Fruit fly (Drosophila melanogaster): ENCODE results near the gene CG12693.
A peak's percentile ranks its signal among the peaks of the same experiment; 100 is the strongest.

CG12693 gene

dm6 chrX:4322234-4323210 lies 6.7 kb downstream of the CG12693 start, which contains the start of gene norpA (continued):
- TF ChIP-seq Doc2 (GFP tag; IDR thresholded peaks at IDR 0.05) (no peak), grn (GFP tag; optimal IDR thresholded peaks at IDR 0.05) (no peak), scrt (GFP tag; optimal IDR thresholded peaks at IDR 0.05) (no peak), crol (GFP tag; IDR thresholded peaks at IDR 0.05) (no peak), CG9876 (GFP tag; optimal IDR thresholded peaks at IDR 0.05) (no peak), CG4282 (GFP tag; optimal IDR thresholded peaks at IDR 0.05) (no peak), CG8924 (tag; optimal IDR thresholded peaks at IDR 0.05) (peak; percentile 11), vfl (GFP tag; optimal IDR thresholded peaks at IDR 0.05) (no peak), Xbp1 (GFP tag; optimal IDR thresholded peaks at IDR 0.05) (peak; percentile 15), Ada2b (GFP tag; IDR thresholded peaks at IDR 0.05) (no peak), CG33557 (GFP tag; optimal IDR thresholded peaks at IDR 0.05) (no peak), Gug (GFP tag; IDR thresholded peaks at IDR 0.05) (no peak), cas (GFP tag; IDR thresholded peaks at IDR 0.05) (no peak), E2f1 (GFP tag; IDR thresholded peaks at IDR 0.05) (no peak), CG6272 (GFP tag; IDR thresholded peaks at IDR 0.05) (0 out of 2 replicates have a peak, but pooled peaks have one; percentile 37), Chrac-16 (GFP tag; optimal IDR thresholded peaks at IDR 0.05) (no peak), fd102C (GFP tag; optimal IDR thresholded peaks at IDR 0.05) (no peak), peb (GFP tag; IDR thresholded peaks at IDR 0.05) (no peak), salm (tag; optimal IDR thresholded peaks at IDR 0.05) (no peak), D19B (GFP tag; optimal IDR thresholded peaks at IDR 0.05) (no peak), Ets97D (GFP tag; optimal IDR thresholded peaks at IDR 0.05) (peak; percentile 56), B-H2 (GFP tag; optimal IDR thresholded peaks at IDR 0.05) (peak; percentile 33), ken (GFP tag; IDR thresholded peaks at IDR 0.05) (no peak), CG5180 (GFP tag; optimal IDR thresholded peaks at IDR 0.05) (no peak), Ets65A (GFP tag) (peak; percentile 73), Med (GFP tag) (peak; percentile 86), lab (GFP tag; optimal IDR thresholded peaks at IDR 0.05) (peak; percentile 44), CG34224 (GFP tag; IDR thresholded peaks at IDR 0.05; ENCODE audit: partially characterized antibody) (peak; percentile 82), CG17912 (GFP tag; optimal IDR thresholded peaks at IDR 0.05) (no peak), CG15601 (tag; optimal IDR thresholded peaks at IDR 0.05) (no peak), Dek (tag; optimal IDR thresholded peaks at IDR 0.05) (no peak), CG4424 (GFP tag; optimal IDR thresholded peaks at IDR 0.05) (no peak), lov (optimal IDR thresholded peaks at IDR 0.05) (no peak), lov (GFP tag; IDR thresholded peaks at IDR 0.05) (no peak), tap (tag; optimal IDR thresholded peaks at IDR 0.05) (no peak), ssp (GFP tag; IDR thresholded peaks at IDR 0.05) (no peak), Hr51 (GFP tag; optimal IDR thresholded peaks at IDR 0.05) (peak; percentile 21 to 51), ap (GFP tag; IDR thresholded peaks at IDR 0.05) (no peak), Lim3 (GFP tag; IDR thresholded peaks at IDR 0.05) (no peak), CG2202 (tag; optimal IDR thresholded peaks at IDR 0.05) (no peak), Kr (GFP tag; optimal IDR thresholded peaks at IDR 0.05) (no peak), Scr (GFP tag; IDR thresholded peaks at IDR 0.05; ENCODE audit: partially characterized antibody) (peak; percentile 87), mld (GFP tag; IDR thresholded peaks at IDR 0.05; ENCODE audit: partially characterized antibody) (peak; percentile 92), tll (GFP tag; optimal IDR thresholded peaks at IDR 0.05) (no peak), Aef1 (GFP tag; IDR thresholded peaks at IDR 0.05) (no peak), caup (GFP tag; optimal IDR thresholded peaks at IDR 0.05; ENCODE audit: severe bottlenecking) (no peak), dmrt11E (tag; optimal IDR thresholded peaks at IDR 0.05) (no peak), pho (GFP tag; optimal IDR thresholded peaks at IDR 0.05) (no peak), CG30403 (GFP tag; optimal IDR thresholded peaks at IDR 0.05) (peak; percentile 46)
